Worm (Caenorhabditis elegans): ENCODE results near the gene str-185.

- TF ChIP-seq blmp-1 (tag; optimal IDR thresholded peaks at IDR 0.05), result no peak
- TF ChIP-seq lsy-2 (tag; optimal IDR thresholded peaks at IDR 0.05), result no peak
- TF ChIP-seq nhr-12 (tag; optimal IDR thresholded peaks at IDR 0.05), result no peak
- TF ChIP-seq ceh-83 (GFP tag; optimal IDR thresholded peaks at IDR 0.05), result no peak
- TF ChIP-seq nhr-28 (tag; optimal IDR thresholded peaks at IDR 0.05), result no peak
- TF ChIP-seq nhr-237 (tag; optimal IDR thresholded peaks at IDR 0.05), result no peak
- TF ChIP-seq unc-62 (GFP tag; optimal IDR thresholded peaks at IDR 0.05), result no peak
- no peak for TF ChIP-seq unc-39 (tag; optimal IDR thresholded peaks at IDR 0.05)
- TF ChIP-seq elt-3 (tag; optimal IDR thresholded peaks at IDR 0.05), result no peak
- TF ChIP-seq lin-13 (tag; optimal IDR thresholded peaks at IDR 0.05), result no peak
- TF ChIP-seq nhr-76 (tag; optimal IDR thresholded peaks at IDR 0.05), result no peak
- TF ChIP-seq pha-4 (tag; optimal IDR thresholded peaks at IDR 0.05), result no peak
- TF ChIP-seq ces-1 (GFP tag; optimal IDR thresholded peaks at IDR 0.05), result no peak
These were observed 16.7 kb downstream of the str-185 start for ce11 chrIV:4413114-4413513.

Data from whole organism, mixed stage, embryonic.